In the genomic region with DNA sequence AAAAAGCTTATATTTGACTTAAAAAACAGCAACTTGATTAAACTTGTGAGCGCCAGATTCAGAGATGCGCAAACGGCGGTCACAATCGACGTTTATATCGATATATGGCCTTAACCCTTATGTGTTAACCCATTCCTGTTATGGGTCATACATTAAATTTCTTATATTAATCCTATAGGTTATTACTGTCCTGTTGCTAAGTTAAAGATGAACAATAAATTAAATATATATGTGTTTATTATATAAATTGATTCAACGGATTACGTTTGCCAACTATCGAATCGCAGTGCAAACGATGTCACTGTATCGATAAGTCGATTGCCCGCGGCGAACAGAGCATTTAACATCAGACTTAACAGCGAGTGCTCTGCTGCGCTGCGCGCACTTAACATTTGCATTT, we compare ENCODE assay signal across 1 fruit fly cellular context.
A peak's percentile ranks its signal among the peaks of the same experiment; 100 is the strongest.
TF ChIP-seq lines count a peak whose summit lies in the region.

CG3740 (minus strand) TSS at position 84 of the 400 bp plus-strand sequence.
hfw (plus strand) TSS at position 357 of the 400 bp plus-strand sequence.

TF ChIP-seq in whole organism, embryonic, 481 proteins besides CTCF, POLR2A, EP300 and RAD21 (continued from another document and continues in another):
- TF ChIP-seq CG9437 (GFP tag; optimal IDR thresholded peaks at IDR 0.05; lab: Kevin White, UChicago), result peak; percentile 45
- TF ChIP-seq NC2α (GFP tag; optimal IDR thresholded peaks at IDR 0.05; lab: Kevin White, UChicago), result no peak
- peak; percentile 76 for TF ChIP-seq Med (GFP tag; lab: Kevin White, UChicago)
- TF ChIP-seq ken (GFP tag; IDR thresholded peaks at IDR 0.05; lab: Robert Waterston, UW), result peak; percentile 68
- TF ChIP-seq CG12104 (GFP tag; optimal IDR thresholded peaks at IDR 0.05; lab: Kevin White, UChicago), result peak; percentile 26
- TF ChIP-seq eyg (GFP tag; optimal IDR thresholded peaks at IDR 0.05; lab: Kevin White, UChicago), result no peak
- peak; percentile 72 for TF ChIP-seq dmrt11E (tag; optimal IDR thresholded peaks at IDR 0.05; lab: Kevin White, UChicago)
- TF ChIP-seq gro (GFP tag; optimal IDR thresholded peaks at IDR 0.05; lab: Kevin White, UChicago), result no peak
- peak in 1 of 2 experiments; percentile 70 for TF ChIP-seq bsh (GFP tag; optimal IDR thresholded peaks at IDR 0.05; lab: Kevin White, UChicago)
- TF ChIP-seq CG34224 (GFP tag; IDR thresholded peaks at IDR 0.05; lab: Robert Waterston, UW; ENCODE audit: partially characterized antibody), result peak; percentile 90
- no peak for TF ChIP-seq CG10543 (GFP tag; optimal IDR thresholded peaks at IDR 0.05; lab: Kevin White, UChicago)
- TF ChIP-seq Abd-B (GFP tag; optimal IDR thresholded peaks at IDR 0.05; lab: Kevin White, UChicago), result peak; percentile 73
- TF ChIP-seq rib (GFP tag; IDR thresholded peaks at IDR 0.05; lab: Robert Waterston, UW), result no peak
- TF ChIP-seq Fer1 (GFP tag; optimal IDR thresholded peaks at IDR 0.05; lab: Kevin White, UChicago), result peak; percentile 49
- TF ChIP-seq pum (GFP tag; optimal IDR thresholded peaks at IDR 0.05; lab: Kevin White, UChicago), result peak; percentile 2
- no peak for TF ChIP-seq CG1603 (tag; optimal IDR thresholded peaks at IDR 0.05; lab: Kevin White, UChicago)
- peak; percentile 8 for TF ChIP-seq CG4617 (GFP tag; optimal IDR thresholded peaks at IDR 0.05; lab: Kevin White, UChicago; ENCODE audit: borderline replicate concordance)
- peak; percentile 78 for TF ChIP-seq Sox102F (GFP tag; optimal IDR thresholded peaks at IDR 0.05; lab: Kevin White, UChicago)
- no peak for TF ChIP-seq ftz-f1 (GFP tag; optimal IDR thresholded peaks at IDR 0.05; lab: Kevin White, UChicago)
- TF ChIP-seq HHEX (GFP tag; optimal IDR thresholded peaks at IDR 0.05; lab: Kevin White, UChicago), result peak; percentile 44
- TF ChIP-seq tll (GFP tag; optimal IDR thresholded peaks at IDR 0.05; lab: Kevin White, UChicago), result no peak
- TF ChIP-seq phol (tag; optimal IDR thresholded peaks at IDR 0.05; lab: Kevin White, UChicago), result peak; percentile 83
- TF ChIP-seq CG4820 (GFP tag; optimal IDR thresholded peaks at IDR 0.05; lab: Kevin White, UChicago), result peak; percentile 50
- no peak for TF ChIP-seq fd102C (GFP tag; optimal IDR thresholded peaks at IDR 0.05; lab: Kevin White, UChicago)
- TF ChIP-seq emc (GFP tag; optimal IDR thresholded peaks at IDR 0.05; lab: Kevin White, UChicago), result no peak
- peak; percentile 78 for TF ChIP-seq CG6689 (GFP tag; IDR thresholded peaks at IDR 0.05; lab: Robert Waterston, UW)
- peak; percentile 45 for TF ChIP-seq psq (GFP tag; optimal IDR thresholded peaks at IDR 0.05; lab: Kevin White, UChicago)
- no peak for TF ChIP-seq Jarid2 (GFP tag; optimal IDR thresholded peaks at IDR 0.05; lab: Kevin White, UChicago)
- TF ChIP-seq CG18764 (GFP tag; optimal IDR thresholded peaks at IDR 0.05; lab: Kevin White, UChicago), result peak; percentile 62
- TF ChIP-seq CG10147 (GFP tag; optimal IDR thresholded peaks at IDR 0.05; lab: Kevin White, UChicago), result peak; percentile 71
- peak; percentile 71 for TF ChIP-seq lilli (GFP tag; optimal IDR thresholded peaks at IDR 0.05; lab: Kevin White, UChicago)
- TF ChIP-seq onecut (GFP tag; IDR thresholded peaks at IDR 0.05; lab: Robert Waterston, UW), result peak; percentile 19; the same call in 1 of the 2 replicates
- TF ChIP-seq Xrp1 (GFP tag; IDR thresholded peaks at IDR 0.05; lab: Robert Waterston, UW), result peak; percentile 85
- TF ChIP-seq CG4424 (GFP tag; optimal IDR thresholded peaks at IDR 0.05; lab: Kevin White, UChicago), result peak; percentile 73
- TF ChIP-seq sc (optimal IDR thresholded peaks at IDR 0.05; lab: Kevin White, UChicago), result no peak
- TF ChIP-seq sc (GFP tag; optimal IDR thresholded peaks at IDR 0.05; lab: Kevin White, UChicago), result no peak
- TF ChIP-seq B-H2 (GFP tag; optimal IDR thresholded peaks at IDR 0.05; lab: Kevin White, UChicago), result peak; percentile 47
- peak; percentile 74 for TF ChIP-seq CG32772 (GFP tag; IDR thresholded peaks at IDR 0.05; lab: Robert Waterston, UW)
- TF ChIP-seq otp (GFP tag; IDR thresholded peaks at IDR 0.05; lab: Robert Waterston, UW), result 0 out of 3 replicates have a peak, but pooled peaks have one; percentile 24
- peak; percentile 36 for TF ChIP-seq CG13296 (GFP tag; optimal IDR thresholded peaks at IDR 0.05; lab: Kevin White, UChicago)
- peak; percentile 76 for TF ChIP-seq Hr3 (GFP tag; optimal IDR thresholded peaks at IDR 0.05; lab: Kevin White, UChicago)
- TF ChIP-seq pzg (GFP tag; optimal IDR thresholded peaks at IDR 0.05; lab: Kevin White, UChicago), result peak; percentile 41
- TF ChIP-seq NFAT (GFP tag; IDR thresholded peaks at IDR 0.05; lab: Robert Waterston, UW), result peak; percentile 66
- TF ChIP-seq Hr78 (GFP tag; optimal IDR thresholded peaks at IDR 0.05; lab: Kevin White, UChicago), result no peak
- no peak for TF ChIP-seq hth (optimal IDR thresholded peaks at IDR 0.05; lab: Kevin White, UChicago)
- 0 out of 2 replicates have a peak, but pooled peaks have one; percentile 44 for TF ChIP-seq stc (GFP tag; IDR thresholded peaks at IDR 0.05; lab: Robert Waterston, UW)
- TF ChIP-seq CG13123 (GFP tag; optimal IDR thresholded peaks at IDR 0.05; lab: Kevin White, UChicago), result no peak
- peak; percentile 6 for TF ChIP-seq CG8089 (GFP tag; optimal IDR thresholded peaks at IDR 0.05; lab: Kevin White, UChicago)
- TF ChIP-seq ap (GFP tag; IDR thresholded peaks at IDR 0.05; lab: Robert Waterston, UW), result peak; percentile 44; the same call in 1 of the 2 replicates
- TF ChIP-seq Doc2 (GFP tag; IDR thresholded peaks at IDR 0.05; lab: Robert Waterston, UW), result no peak
- no peak for TF ChIP-seq insv (GFP tag; optimal IDR thresholded peaks at IDR 0.05; lab: Kevin White, UChicago)
- TF ChIP-seq en (GFP tag; optimal IDR thresholded peaks at IDR 0.05; lab: Kevin White, UChicago), result no peak
- TF ChIP-seq seq (GFP tag; IDR thresholded peaks at IDR 0.05; lab: Robert Waterston, UW), result peak; percentile 48; the same call in 1 of the 2 replicates
- peak; percentile 54 for TF ChIP-seq slou (GFP tag; optimal IDR thresholded peaks at IDR 0.05; lab: Kevin White, UChicago)
- no peak for TF ChIP-seq CG43689 (GFP tag; IDR thresholded peaks at IDR 0.05; lab: Robert Waterston, UW)
- peak; percentile 77 for TF ChIP-seq tgo (GFP tag; IDR thresholded peaks at IDR 0.05; lab: Robert Waterston, UW)
- peak; percentile 39 for TF ChIP-seq Nf-YB (GFP tag; optimal IDR thresholded peaks at IDR 0.05; lab: Kevin White, UChicago)
- peak; percentile 85 for TF ChIP-seq Rfx (GFP tag; IDR thresholded peaks at IDR 0.05; lab: Robert Waterston, UW)
- TF ChIP-seq Ada2b (GFP tag; IDR thresholded peaks at IDR 0.05; lab: Robert Waterston, UW), result peak; percentile 79
- no peak for TF ChIP-seq crol (GFP tag; IDR thresholded peaks at IDR 0.05; lab: Robert Waterston, UW)
- peak; percentile 27 for TF ChIP-seq cwo (GFP tag; optimal IDR thresholded peaks at IDR 0.05; lab: Kevin White, UChicago)
- TF ChIP-seq CG14860 (GFP tag; IDR thresholded peaks at IDR 0.05; lab: Robert Waterston, UW; ENCODE audit: partially characterized antibody), result peak; percentile 93
- peak; percentile 49 for TF ChIP-seq ems (GFP tag; optimal IDR thresholded peaks at IDR 0.05; lab: Kevin White, UChicago)
- peak; percentile 51; the same call in 2 of the 4 replicates for TF ChIP-seq Gug (GFP tag; IDR thresholded peaks at IDR 0.05; lab: Robert Waterston, UW)
- peak; percentile 78 for TF ChIP-seq al (GFP tag; IDR thresholded peaks at IDR 0.05; lab: Robert Waterston, UW)
- TF ChIP-seq lmd (GFP tag; IDR thresholded peaks at IDR 0.05; lab: Robert Waterston, UW), result peak; percentile 80
- TF ChIP-seq Adf1 (GFP tag; IDR thresholded peaks at IDR 0.05; lab: Robert Waterston, UW), result peak; percentile 61
- TF ChIP-seq PHDP (tag; optimal IDR thresholded peaks at IDR 0.05; lab: Kevin White, UChicago), result peak; percentile 60
- TF ChIP-seq unc-4 (GFP tag; IDR thresholded peaks at IDR 0.05; lab: Robert Waterston, UW; ENCODE audit: partially characterized antibody), result peak; percentile 94
- TF ChIP-seq sens-2 (GFP tag; IDR thresholded peaks at IDR 0.05; lab: Robert Waterston, UW), result no peak
- 0 out of 3 replicates have a peak, but pooled peaks have one; percentile 34 for TF ChIP-seq CG2199 (GFP tag; IDR thresholded peaks at IDR 0.05; lab: Robert Waterston, UW)
- no peak for TF ChIP-seq odd (GFP tag; optimal IDR thresholded peaks at IDR 0.05; lab: Kevin White, UChicago)
- TF ChIP-seq CG11093 (GFP tag; IDR thresholded peaks at IDR 0.05; lab: Robert Waterston, UW), result peak; percentile 58; the same call in 2 of the 3 replicates
- peak; percentile 36 for TF ChIP-seq oc (tag; optimal IDR thresholded peaks at IDR 0.05; lab: Kevin White, UChicago)
- TF ChIP-seq CG8765 (GFP tag; IDR thresholded peaks at IDR 0.05; lab: Robert Waterston, UW), result peak; percentile 28; the same call in 1 of the 2 replicates
- TF ChIP-seq CG6272 (GFP tag; IDR thresholded peaks at IDR 0.05; lab: Robert Waterston, UW), result peak; percentile 78
- TF ChIP-seq usp (GFP tag; optimal IDR thresholded peaks at IDR 0.05; lab: Kevin White, UChicago), result no peak
- no peak for TF ChIP-seq Atf3 (GFP tag; optimal IDR thresholded peaks at IDR 0.05; lab: Kevin White, UChicago)
- TF ChIP-seq CG8478 (optimal IDR thresholded peaks at IDR 0.05; lab: Kevin White, UChicago), result no peak
- TF ChIP-seq CG1024 (GFP tag; IDR thresholded peaks at IDR 0.05; lab: Robert Waterston, UW), result peak; percentile 33; the same call in 1 of the 2 replicates
- TF ChIP-seq CG7357 (GFP tag; IDR thresholded peaks at IDR 0.05; lab: Robert Waterston, UW), result peak; percentile 69
- peak; percentile 71 for TF ChIP-seq ttk (GFP tag; IDR thresholded peaks at IDR 0.05; lab: Robert Waterston, UW)
- no peak for TF ChIP-seq gcm2 (GFP tag; optimal IDR thresholded peaks at IDR 0.05; lab: Kevin White, UChicago)
- TF ChIP-seq crc (GFP tag; optimal IDR thresholded peaks at IDR 0.05; lab: Kevin White, UChicago), result no peak
- TF ChIP-seq Ets65A (GFP tag; lab: Kevin White, UChicago), result peak; percentile 86
- peak; percentile 22; the same call in 1 of the 2 replicates for TF ChIP-seq gsb (GFP tag; IDR thresholded peaks at IDR 0.05; lab: Robert Waterston, UW)
- TF ChIP-seq MBD-R2 (GFP tag; IDR thresholded peaks at IDR 0.05; lab: Robert Waterston, UW), result peak; percentile 57
- no peak for TF ChIP-seq CG3726 (GFP tag; IDR thresholded peaks at IDR 0.05; lab: Robert Waterston, UW)
- peak; percentile 71 for TF ChIP-seq lab (GFP tag; optimal IDR thresholded peaks at IDR 0.05; lab: Kevin White, UChicago)
- TF ChIP-seq CG7987 (GFP tag; optimal IDR thresholded peaks at IDR 0.05; lab: Kevin White, UChicago), result no peak
- peak; percentile 71 for TF ChIP-seq CG2116 (GFP tag; optimal IDR thresholded peaks at IDR 0.05; lab: Kevin White, UChicago)
- no peak for TF ChIP-seq CG7556 (GFP tag; optimal IDR thresholded peaks at IDR 0.05; lab: Kevin White, UChicago)
- TF ChIP-seq CG8359 (GFP tag; optimal IDR thresholded peaks at IDR 0.05; lab: Kevin White, UChicago; ENCODE audit: borderline replicate concordance), result no peak
- TF ChIP-seq chif (GFP tag; optimal IDR thresholded peaks at IDR 0.05; lab: Kevin White, UChicago), result peak in 1 of 2 experiments; percentile 10
- peak; percentile 53 for TF ChIP-seq CG30020 (tag; optimal IDR thresholded peaks at IDR 0.05; lab: Kevin White, UChicago)
- peak; percentile 46 for TF ChIP-seq CG1233 (GFP tag; optimal IDR thresholded peaks at IDR 0.05; lab: Kevin White, UChicago)
- no peak for TF ChIP-seq org-1 (GFP tag; optimal IDR thresholded peaks at IDR 0.05; lab: Kevin White, UChicago)
- no peak for TF ChIP-seq CG4854 (GFP tag; optimal IDR thresholded peaks at IDR 0.05; lab: Kevin White, UChicago)
- no peak for TF ChIP-seq ab (GFP tag; optimal IDR thresholded peaks at IDR 0.05; lab: Kevin White, UChicago)
- peak; percentile 69 for TF ChIP-seq CG12155 (GFP tag; optimal IDR thresholded peaks at IDR 0.05; lab: Kevin White, UChicago)
- peak; percentile 60 for TF ChIP-seq CG31224 (GFP tag; IDR thresholded peaks at IDR 0.05; lab: Robert Waterston, UW)
- peak; percentile 66 for TF ChIP-seq CG10267 (tag; optimal IDR thresholded peaks at IDR 0.05; lab: Kevin White, UChicago)
- TF ChIP-seq Nf-YC (tag; optimal IDR thresholded peaks at IDR 0.05; lab: Kevin White, UChicago), result peak; percentile 54
- peak; percentile 60 for TF ChIP-seq Oli (tag; optimal IDR thresholded peaks at IDR 0.05; lab: Kevin White, UChicago)
- TF ChIP-seq CG18619 (GFP tag; optimal IDR thresholded peaks at IDR 0.05; lab: Kevin White, UChicago), result peak; percentile 47
- TF ChIP-seq Bteb2 (GFP tag; optimal IDR thresholded peaks at IDR 0.05; lab: Kevin White, UChicago), result peak; percentile 19
- TF ChIP-seq dan (GFP tag; IDR thresholded peaks at IDR 0.05; lab: Robert Waterston, UW), result no peak
- peak; percentile 2 for TF ChIP-seq Dip3 (GFP tag; optimal IDR thresholded peaks at IDR 0.05; lab: Kevin White, UChicago)
- TF ChIP-seq CG31441 (GFP tag; IDR thresholded peaks at IDR 0.05; lab: Robert Waterston, UW), result peak; percentile 78
- TF ChIP-seq dysf (GFP tag; IDR thresholded peaks at IDR 0.05; lab: Robert Waterston, UW), result peak; percentile 76
- TF ChIP-seq Hmx (GFP tag; optimal IDR thresholded peaks at IDR 0.05; lab: Kevin White, UChicago), result no peak
- TF ChIP-seq zen (tag; optimal IDR thresholded peaks at IDR 0.05; lab: Kevin White, UChicago), result peak; percentile 68
- TF ChIP-seq CG2120 (GFP tag; optimal IDR thresholded peaks at IDR 0.05; lab: Kevin White, UChicago), result peak; percentile 75
- no peak for TF ChIP-seq pros (GFP tag; optimal IDR thresholded peaks at IDR 0.05; lab: Kevin White, UChicago)
- TF ChIP-seq nerfin-1 (tag; optimal IDR thresholded peaks at IDR 0.05; lab: Kevin White, UChicago), result peak; percentile 3
- no peak for TF ChIP-seq CG7928 (GFP tag; optimal IDR thresholded peaks at IDR 0.05; lab: Kevin White, UChicago)
- peak; percentile 79; the same call in 2 of the 3 replicates for TF ChIP-seq Opbp (GFP tag; IDR thresholded peaks at IDR 0.05; lab: Robert Waterston, UW; ENCODE audit: partially characterized antibody)
- TF ChIP-seq CG10366 (GFP tag; IDR thresholded peaks at IDR 0.05; lab: Robert Waterston, UW), result peak; percentile 71
- peak; percentile 79 for TF ChIP-seq CG12659 (GFP tag; optimal IDR thresholded peaks at IDR 0.05; lab: Kevin White, UChicago)
- TF ChIP-seq CG18011 (GFP tag; optimal IDR thresholded peaks at IDR 0.05; lab: Kevin White, UChicago), result peak; percentile 40
- 0 out of 2 replicates have a peak, but pooled peaks have one; percentile 29 for TF ChIP-seq CG16779 (GFP tag; IDR thresholded peaks at IDR 0.05; lab: Robert Waterston, UW)
- TF ChIP-seq Asciz (GFP tag; optimal IDR thresholded peaks at IDR 0.05; lab: Kevin White, UChicago), result no peak
- TF ChIP-seq sim (GFP tag; IDR thresholded peaks at IDR 0.05; lab: Robert Waterston, UW), result no peak
- no peak for TF ChIP-seq CG9609 (GFP tag; optimal IDR thresholded peaks at IDR 0.05; lab: Kevin White, UChicago)
- peak; percentile 88 for TF ChIP-seq CG2129 (GFP tag; IDR thresholded peaks at IDR 0.05; lab: Robert Waterston, UW; ENCODE audit: partially characterized antibody)
